Fruit fly (Drosophila melanogaster) whole organism, prepupa: ENCODE results near the gene CG6118.

Source experiments
- CG10631 ChIP-seq: fragments of 200-800 bp; sonication (Bioruptor generic); optimal IDR thresholded peaks from 2 replicates; lab custom pipeline; 2016; ENCODE audit warnings: missing biosample characterization, missing genetic modification characterization
- CG10669 ChIP-seq: fragments of 200-800 bp; sonication (Bioruptor generic); optimal IDR thresholded peaks from 3 replicates; lab custom pipeline; 2018; ENCODE audit warnings: missing biosample characterization, mild to moderate bottlenecking, missing genetic modification characterization, moderate library complexity
- CG11294 ChIP-seq: fragments of 200-800 bp; sonication (Bioruptor generic); IDR thresholded peaks from 2 replicates; pipeline ENCODE4 v1.3.6; 2022; ENCODE audit warnings: missing biosample characterization, missing genetic modification characterization
- CG11762 ChIP-seq: fragments of 200-800 bp; sonication (Bioruptor generic); optimal IDR thresholded peaks from 3 replicates; lab custom pipeline; 2016; ENCODE audit warnings: missing biosample characterization, missing genetic modification characterization; ENCODE audit not compliant: insufficient read depth
- CG11902 ChIP-seq: fragments of 200-800 bp; sonication (Bioruptor generic); optimal IDR thresholded peaks from 3 replicates; lab custom pipeline; 2016; ENCODE audit warnings: missing biosample characterization, missing genetic modification characterization
- CG1621 ChIP-seq: fragments of 200-800 bp; sonication (Bioruptor generic); optimal IDR thresholded peaks from 3 replicates; lab custom pipeline; 2018; ENCODE audit warnings: missing biosample characterization, mild to moderate bottlenecking, missing genetic modification characterization
- CG16779 ChIP-seq: fragments of 200-800 bp; sonication (Bioruptor generic); optimal IDR thresholded peaks from 3 replicates; lab custom pipeline; 2017; ENCODE audit warnings: missing biosample characterization, mild to moderate bottlenecking, missing genetic modification characterization
- CG3032 ChIP-seq: fragments of 200-800 bp; optimal IDR thresholded peaks from 2 replicates; lab custom pipeline; 2019; ENCODE audit warnings: missing biosample characterization, mild to moderate bottlenecking, missing genetic modification characterization, moderate library complexity
- CG32006 ChIP-seq: fragments of 200-800 bp; sonication (Bioruptor generic); optimal IDR thresholded peaks from 3 replicates; lab custom pipeline; 2017; ENCODE audit warnings: missing biosample characterization, mild to moderate bottlenecking, missing genetic modification characterization
- CG34406 ChIP-seq: fragments of 200-800 bp; sonication (Bioruptor generic); optimal IDR thresholded peaks from 3 replicates; lab custom pipeline; 2016; ENCODE audit warnings: missing biosample characterization, missing genetic modification characterization
- CG3919 ChIP-seq: fragments of 200-800 bp; sonication (Bioruptor generic); optimal IDR thresholded peaks from 3 replicates; lab custom pipeline; 2016; ENCODE audit warnings: missing biosample characterization, missing genetic modification characterization
- CG4318 ChIP-seq: fragments of 200-800 bp; sonication (Bioruptor generic); optimal IDR thresholded peaks from 3 replicates; lab custom pipeline; 2017; ENCODE audit warnings: missing biosample characterization, mild to moderate bottlenecking, missing genetic modification characterization
- CG6163 ChIP-seq: fragments of 200-800 bp; sonication (Bioruptor generic); IDR thresholded peaks from 3 replicates; pipeline ENCODE4 v1.3.6; 2022; ENCODE audit warnings: missing biosample characterization, missing genetic modification characterization
- CG6792 ChIP-seq: fragments of 200-800 bp; sonication (Bioruptor generic); optimal IDR thresholded peaks from 3 replicates; lab custom pipeline; 2016; ENCODE audit warnings: missing biosample characterization, missing genetic modification characterization
- CG6808 ChIP-seq: fragments of 200-800 bp; sonication (Bioruptor generic); optimal IDR thresholded peaks from 3 replicates; lab custom pipeline; 2017; ENCODE audit warnings: missing biosample characterization, missing genetic modification characterization, mild to moderate bottlenecking, moderate library complexity, missing genetic modification reagents
- CG6854 ChIP-seq: fragments of 200-800 bp; sonication (Bioruptor generic); optimal IDR thresholded peaks from 2 replicates; lab custom pipeline; 2017; ENCODE audit warnings: missing biosample characterization, mild to moderate bottlenecking, missing genetic modification characterization
- CG8119 ChIP-seq: fragments of 200-800 bp; sonication (Bioruptor generic); IDR thresholded peaks from 3 replicates; pipeline ENCODE4 v1.3.6; 2022; ENCODE audit warnings: missing biosample characterization, missing genetic modification characterization
- CG8319 ChIP-seq: fragments of 200-800 bp; sonication (Bioruptor generic); optimal IDR thresholded peaks from 3 replicates; lab custom pipeline; 2016; ENCODE audit warnings: missing biosample characterization, missing genetic modification characterization
- CG8632 ChIP-seq: fragments of 200-800 bp; sonication (Bioruptor generic); optimal IDR thresholded peaks from 3 replicates; lab custom pipeline; 2016; ENCODE audit warnings: missing biosample characterization, missing genetic modification characterization
- CG9139 ChIP-seq: fragments of 200-800 bp; sonication (Bioruptor generic); optimal IDR thresholded peaks from 3 replicates; lab custom pipeline; 2017; ENCODE audit warnings: missing biosample characterization, mild to moderate bottlenecking, missing genetic modification characterization
- Eip75B ChIP-seq: fragments of 200-800 bp; sonication (Bioruptor generic); optimal IDR thresholded peaks from 3 replicates; lab custom pipeline; 2016; ENCODE audit warnings: missing biosample characterization, missing genetic modification characterization
- Eip78C ChIP-seq: fragments of 200-800 bp; sonication (Bioruptor generic); peaks from one replicate; lab custom pipeline; 2016; ENCODE audit warnings: missing biosample characterization, missing genetic modification characterization
- Eip93F ChIP-seq: fragments of 200-800 bp; sonication (Bioruptor generic); optimal IDR thresholded peaks from 2 replicates; lab custom pipeline; 2016; ENCODE audit warnings: missing biosample characterization, mild to moderate bottlenecking, missing genetic modification characterization
- Ets21C ChIP-seq: fragments of 200-800 bp; sonication (Bioruptor generic); optimal IDR thresholded peaks from 3 replicates; lab custom pipeline; 2016; ENCODE audit warnings: missing biosample characterization, missing genetic modification characterization
- Gug ChIP-seq: fragments of 200-800 bp; sonication (Bioruptor generic); IDR thresholded peaks from 2 replicates; pipeline ENCODE4 v1.3.6; 2022; ENCODE audit warnings: missing biosample characterization, missing genetic modification characterization
- Hr38 ChIP-seq: sonication (Bioruptor generic); optimal IDR thresholded peaks from 2 replicates; lab custom pipeline; 2016; ENCODE audit warnings: missing biosample characterization, missing genetic modification characterization
- Hr4 ChIP-seq: fragments of 200-800 bp; sonication (Bioruptor generic); optimal IDR thresholded peaks from 3 replicates; lab custom pipeline; 2016; ENCODE audit warnings: missing biosample characterization, missing genetic modification characterization
- Met ChIP-seq: fragments of 200-800 bp; sonication (Bioruptor generic); optimal IDR thresholded peaks from 3 replicates; lab custom pipeline; 2016; ENCODE audit warnings: missing biosample characterization, missing genetic modification characterization
- Smox ChIP-seq: fragments of 200-800 bp; sonication (Bioruptor generic); optimal IDR thresholded peaks from 3 replicates; lab custom pipeline; 2016; ENCODE audit warnings: missing biosample characterization, missing genetic modification characterization
- Sox102F ChIP-seq: fragments of 200-800 bp; sonication (Bioruptor generic); optimal IDR thresholded peaks from 2 replicates; lab custom pipeline; 2016; ENCODE audit warnings: missing biosample characterization, mild to moderate bottlenecking, missing genetic modification characterization
- Sox15 ChIP-seq: fragments of 200-800 bp; sonication (Bioruptor generic); optimal IDR thresholded peaks from 3 replicates; lab custom pipeline; 2016; ENCODE audit warnings: missing biosample characterization, missing genetic modification characterization
- achi ChIP-seq: fragments of 200-800 bp; sonication (Bioruptor generic); optimal IDR thresholded peaks from 3 replicates; lab custom pipeline; 2016; ENCODE audit warnings: missing biosample characterization, missing genetic modification characterization
- acj6 ChIP-seq: fragments of 200-800 bp; sonication (Bioruptor generic); optimal IDR thresholded peaks from 3 replicates; lab custom pipeline; 2016; ENCODE audit warnings: missing biosample characterization, missing genetic modification characterization
- cyc ChIP-seq: fragments of 200-800 bp; sonication (Bioruptor generic); optimal IDR thresholded peaks from 3 replicates; lab custom pipeline; 2016; ENCODE audit warnings: missing biosample characterization, missing genetic modification characterization
- dac ChIP-seq: fragments of 200-800 bp; sonication (Bioruptor generic); optimal IDR thresholded peaks from 2 replicates; lab custom pipeline; 2017; ENCODE audit warnings: missing biosample characterization, mild to moderate bottlenecking, missing genetic modification characterization
- dsx ChIP-seq: fragments of 200-800 bp; optimal IDR thresholded peaks from 3 replicates; lab custom pipeline; 2019; ENCODE audit warnings: missing biosample characterization, mild to moderate bottlenecking, missing genetic modification characterization, moderate library complexity; ENCODE audit not compliant: poor library complexity, severe bottlenecking
- esn ChIP-seq: fragments of 200-800 bp; sonication (Bioruptor generic); optimal IDR thresholded peaks from 2 replicates; lab custom pipeline; 2016; ENCODE audit warnings: missing biosample characterization, mild to moderate bottlenecking, missing genetic modification characterization, moderate library complexity
- fd59A ChIP-seq: fragments of 200-800 bp; sonication (Bioruptor generic); optimal IDR thresholded peaks from 2 replicates; lab custom pipeline; 2017; ENCODE audit warnings: missing biosample characterization, mild to moderate bottlenecking, missing genetic modification characterization, missing genetic modification reagents
- fd85E ChIP-seq: fragments of 200-800 bp; sonication (Bioruptor generic); optimal IDR thresholded peaks from 3 replicates; lab custom pipeline; 2016; ENCODE audit warnings: missing biosample characterization, missing genetic modification characterization
- lz ChIP-seq: fragments of 200-800 bp; sonication (Bioruptor generic); optimal IDR thresholded peaks from 3 replicates; lab custom pipeline; 2016; ENCODE audit warnings: missing biosample characterization, missing genetic modification characterization
- pdm3 ChIP-seq: fragments of 200-800 bp; sonication (Bioruptor generic); optimal IDR thresholded peaks from 3 replicates; lab custom pipeline; 2016; ENCODE audit warnings: missing biosample characterization, missing genetic modification characterization
- salr ChIP-seq, 2 experiments: fragments of 200-800 bp; sonication (Bioruptor generic); optimal IDR thresholded peaks; 3 replicates each; lab custom pipeline; 2016 to 2018; ENCODE audit warnings: missing biosample characterization in 2 of 2, missing genetic modification characterization in 2 of 2, mild to moderate bottlenecking in 1 of 2
- spab ChIP-seq: fragments of 200-800 bp; sonication (Bioruptor generic); optimal IDR thresholded peaks from 2 replicates; lab custom pipeline; 2017; ENCODE audit warnings: missing biosample characterization, mild to moderate bottlenecking, missing genetic modification characterization, missing genetic modification reagents
- ss ChIP-seq, 2 experiments: fragments of 200-800 bp; sonication (Bioruptor generic); optimal IDR thresholded peaks; 2 replicates in 1 of 2; 3 replicates in 1 of 2; lab custom pipeline; 2017 to 2018; ENCODE audit warnings: mild to moderate bottlenecking in 2 of 2, missing biosample characterization in 2 of 2, missing genetic modification characterization in 2 of 2, moderate library complexity in 1 of 2
- svp ChIP-seq: fragments of 200-800 bp; sonication (Bioruptor generic); peaks from one replicate; lab custom pipeline; 2016; ENCODE audit warnings: missing biosample characterization, missing genetic modification characterization
- vri ChIP-seq: fragments of 200-800 bp; sonication (Bioruptor generic); optimal IDR thresholded peaks from 3 replicates; lab custom pipeline; 2016; ENCODE audit warnings: missing biosample characterization, mild to moderate bottlenecking, missing genetic modification characterization

CG6118 gene

dm6 chr3R:15409110-15409771, 25.3 kb downstream of the CG6118 start (continued):
- TF ChIP-seq CG10631 (GFP tag; lab: Kevin White, UChicago) = no peak
- no peak for TF ChIP-seq fd85E (GFP tag; lab: Kevin White, UChicago)
- peak; percentile 30 for TF ChIP-seq Smox (GFP tag; lab: Kevin White, UChicago)
- no peak for TF ChIP-seq ss (GFP tag; optimal IDR thresholded peaks at IDR 0.05; lab: Kevin White, UChicago)
- no peak for TF ChIP-seq CG3032 (tag; lab: Kevin White, UChicago)
- no peak for TF ChIP-seq CG6854 (GFP tag; lab: Kevin White, UChicago)
- TF ChIP-seq lz (GFP tag; lab: Kevin White, UChicago) = no peak
- TF ChIP-seq CG32006 (GFP tag; lab: Kevin White, UChicago) = peak; percentile 41
- TF ChIP-seq CG6163 = peak; percentile 43; the same call in 2 of the 3 replicates
- TF ChIP-seq CG10669 = no peak
- TF ChIP-seq CG3919 (GFP tag; lab: Kevin White, UChicago) = peak; percentile 52
- TF ChIP-seq Eip78C (GFP tag; lab: Kevin White, UChicago) = peak; percentile 41
- no peak for TF ChIP-seq CG6808 (GFP tag; lab: Kevin White, UChicago)
- no peak for TF ChIP-seq CG4318 (GFP tag; lab: Kevin White, UChicago)
- no peak for TF ChIP-seq CG16779
- no peak for TF ChIP-seq salr (GFP tag; optimal IDR thresholded peaks at IDR 0.05; lab: Kevin White, UChicago)
- TF ChIP-seq Eip75B (GFP tag; lab: Kevin White, UChicago) = peak; percentile 26
- TF ChIP-seq achi = peak; percentile 20
- peak; percentile 41 for TF ChIP-seq cyc (GFP tag; lab: Kevin White, UChicago)
- no peak for TF ChIP-seq fd59A (GFP tag; lab: Kevin White, UChicago)
- TF ChIP-seq CG8632 = no peak
- TF ChIP-seq Sox102F (GFP tag; lab: Kevin White, UChicago) = no peak
- TF ChIP-seq CG34406 (GFP tag; lab: Kevin White, UChicago) = no peak
- peak; percentile 60; the same call in 2 of the 3 replicates for TF ChIP-seq CG8119 (GFP tag; lab: Robert Waterston, UW)
- TF ChIP-seq Hr4 (GFP tag; lab: Kevin White, UChicago) = peak; percentile 38
- no peak for TF ChIP-seq spab
- peak; percentile 79 for TF ChIP-seq svp

dm6 chr3R:15408131-15408731, 26.3 kb downstream of the CG6118 start, which contains the start of gene Atx2:
TSS of gene Atx2 (plus strand) at chr3R:15408423.
- peak; percentile 63 for TF ChIP-seq svp
- no peak for TF ChIP-seq CG8319 (GFP tag; lab: Kevin White, UChicago)
- no peak for TF ChIP-seq Eip93F (GFP tag; lab: Kevin White, UChicago)
- no peak for TF ChIP-seq CG34406 (GFP tag; lab: Kevin White, UChicago)
- no peak for TF ChIP-seq CG6163
- no peak for TF ChIP-seq dsx (GFP tag; lab: Kevin White, UChicago)
- no peak for TF ChIP-seq ss (GFP tag; optimal IDR thresholded peaks at IDR 0.05; lab: Kevin White, UChicago)
- no peak for TF ChIP-seq Sox15 (GFP tag; lab: Kevin White, UChicago)
- TF ChIP-seq achi = peak; percentile 22
- TF ChIP-seq Eip78C (GFP tag; lab: Kevin White, UChicago) = peak; percentile 79
- TF ChIP-seq CG11902 (GFP tag; lab: Kevin White, UChicago) = no peak
- no peak for TF ChIP-seq acj6
- TF ChIP-seq Smox (GFP tag; lab: Kevin White, UChicago) = peak; percentile 32
- no peak for TF ChIP-seq CG8119 (GFP tag; lab: Robert Waterston, UW)
- TF ChIP-seq CG6792 (GFP tag; lab: Kevin White, UChicago) = peak; percentile 5
- no peak for TF ChIP-seq CG10631 (GFP tag; lab: Kevin White, UChicago)
- TF ChIP-seq CG11294 = no peak
- peak; percentile 38 for TF ChIP-seq lz (GFP tag; lab: Kevin White, UChicago)
- peak; percentile 15 for TF ChIP-seq pdm3
- peak; percentile 36 for TF ChIP-seq esn (GFP tag; lab: Kevin White, UChicago)
- TF ChIP-seq Hr38 (GFP tag; lab: Kevin White, UChicago) = no peak
- peak; percentile 2 for TF ChIP-seq Met (GFP tag; lab: Kevin White, UChicago)
- TF ChIP-seq Ets21C = peak; percentile 3
- peak; percentile 18 for TF ChIP-seq cyc (GFP tag; lab: Kevin White, UChicago)
- TF ChIP-seq CG3032 (tag; lab: Kevin White, UChicago) = no peak
- TF ChIP-seq Eip75B (GFP tag; lab: Kevin White, UChicago) = peak; percentile 15
- no peak for TF ChIP-seq Sox102F (GFP tag; lab: Kevin White, UChicago)
- no peak for TF ChIP-seq dac (GFP tag; lab: Kevin White, UChicago)
- TF ChIP-seq salr (GFP tag; optimal IDR thresholded peaks at IDR 0.05; lab: Kevin White, UChicago) = no peak
- no peak for TF ChIP-seq Hr4 (GFP tag; lab: Kevin White, UChicago)
- TF ChIP-seq CG11762 = no peak
- no peak for TF ChIP-seq vri (GFP tag; lab: Kevin White, UChicago)
- TF ChIP-seq CG1621 (tag; lab: Kevin White, UChicago) = no peak
- TF ChIP-seq Gug (GFP tag; lab: Robert Waterston, UW) = no peak
- no peak for TF ChIP-seq fd59A (GFP tag; lab: Kevin White, UChicago)
- TF ChIP-seq CG9139 (GFP tag; lab: Kevin White, UChicago) = no peak
